Fruit fly (Drosophila melanogaster): ENCODE measurements around the gene CG16711.
A peak's percentile ranks its signal among the peaks of the same experiment; 100 is the strongest.

The CG16711 gene

DNA sequence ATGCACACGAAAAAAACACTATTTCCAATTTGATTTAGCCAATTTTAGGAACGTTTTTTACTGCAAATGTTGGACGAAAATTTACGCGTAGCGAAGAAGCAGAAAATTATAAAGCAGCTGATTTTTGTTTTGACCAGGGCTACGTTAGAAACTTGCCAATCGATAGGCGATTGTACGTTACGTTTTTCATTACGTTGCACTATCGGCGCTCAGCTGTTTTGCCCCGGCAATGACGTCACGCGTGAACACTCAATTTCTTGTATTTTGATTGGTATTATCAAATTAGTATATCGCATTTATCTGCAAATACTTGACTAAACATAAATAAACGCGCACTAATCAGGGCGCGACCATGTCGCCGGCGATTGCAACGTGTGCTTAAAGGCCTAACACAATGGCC is 25.1 kb upstream of the CG16711 start, which contains the start of the genes fry and CG16717 (continued):
- TF ChIP-seq HLH4C (GFP tag; IDR thresholded peaks at IDR 0.05; ENCODE audit: partially characterized antibody) = peak; percentile 56
- no peak for TF ChIP-seq NC2α (GFP tag; optimal IDR thresholded peaks at IDR 0.05)
- no peak for TF ChIP-seq CG4328 (GFP tag; optimal IDR thresholded peaks at IDR 0.05)
- peak; percentile 69 for TF ChIP-seq Doc3 (GFP tag; IDR thresholded peaks at IDR 0.05; ENCODE audit: partially characterized antibody)
- TF ChIP-seq emc (GFP tag; optimal IDR thresholded peaks at IDR 0.05) = no peak
- no peak for TF ChIP-seq CG11696 (GFP tag; IDR thresholded peaks at IDR 0.05)
- TF ChIP-seq onecut (GFP tag; IDR thresholded peaks at IDR 0.05) = no peak
- peak; percentile 61; the same call in 1 of the 2 replicates for TF ChIP-seq bbx (GFP tag; IDR thresholded peaks at IDR 0.05; ENCODE audit: partially characterized antibody)
- TF ChIP-seq twi (tag; optimal IDR thresholded peaks at IDR 0.05) = no peak
- no peak for TF ChIP-seq CG42726 (GFP tag; IDR thresholded peaks at IDR 0.05; ENCODE audit: partially characterized antibody)
- TF ChIP-seq CG3995 (GFP tag; optimal IDR thresholded peaks at IDR 0.05) = no peak
- no peak for TF ChIP-seq run (tag; optimal IDR thresholded peaks at IDR 0.05)
- TF ChIP-seq Jarid2 (GFP tag; optimal IDR thresholded peaks at IDR 0.05) = no peak
- TF ChIP-seq eve (GFP tag; optimal IDR thresholded peaks at IDR 0.05) = no peak
- TF ChIP-seq CG10543 (GFP tag; optimal IDR thresholded peaks at IDR 0.05) = no peak
- no peak for TF ChIP-seq CG6683 (GFP tag; optimal IDR thresholded peaks at IDR 0.05)
- TF ChIP-seq ewg (GFP tag; optimal IDR thresholded peaks at IDR 0.05) = no peak
- no peak for TF ChIP-seq CG10321 (GFP tag; IDR thresholded peaks at IDR 0.05)
- no peak for TF ChIP-seq CG12219 (GFP tag; optimal IDR thresholded peaks at IDR 0.05)
- TF ChIP-seq Rx (GFP tag; IDR thresholded peaks at IDR 0.05) = no peak
- no peak for TF ChIP-seq bigmax (GFP tag; optimal IDR thresholded peaks at IDR 0.05)
- TF ChIP-seq CG7786 (GFP tag; optimal IDR thresholded peaks at IDR 0.05) = no peak
- no peak for TF ChIP-seq sens-2 (GFP tag; IDR thresholded peaks at IDR 0.05)
- TF ChIP-seq dmrt11E (tag; optimal IDR thresholded peaks at IDR 0.05) = no peak
- TF ChIP-seq CG12104 (GFP tag; optimal IDR thresholded peaks at IDR 0.05) = no peak
- TF ChIP-seq Antp (GFP tag; optimal IDR thresholded peaks at IDR 0.05) = no peak
- no peak for TF ChIP-seq CG10654 (GFP tag; optimal IDR thresholded peaks at IDR 0.05)
- no peak for TF ChIP-seq Pdp1 (GFP tag; optimal IDR thresholded peaks at IDR 0.05)
- TF ChIP-seq CG9797 (GFP tag; optimal IDR thresholded peaks at IDR 0.05) = no peak
- no peak for TF ChIP-seq Drgx (GFP tag; IDR thresholded peaks at IDR 0.05)
- no peak for TF ChIP-seq CG10431 (GFP tag; optimal IDR thresholded peaks at IDR 0.05)
- TF ChIP-seq CG14667 (GFP tag; IDR thresholded peaks at IDR 0.05) = no peak
- TF ChIP-seq phol (tag; optimal IDR thresholded peaks at IDR 0.05) = peak; percentile 21
- TF ChIP-seq CG18262 (tag; optimal IDR thresholded peaks at IDR 0.05) = no peak
- TF ChIP-seq tin (GFP tag; optimal IDR thresholded peaks at IDR 0.05) = no peak
- TF ChIP-seq H15 (GFP tag; IDR thresholded peaks at IDR 0.05) = no peak
- TF ChIP-seq CG14710 (tag; optimal IDR thresholded peaks at IDR 0.05) = peak; percentile 1
- TF ChIP-seq Bgb (GFP tag; IDR thresholded peaks at IDR 0.05; ENCODE audit: partially characterized antibody) = peak; percentile 68; the same call in 1 of the 2 replicates
- peak; percentile 9 for TF ChIP-seq CG10267 (tag; optimal IDR thresholded peaks at IDR 0.05)
- TF ChIP-seq CG4854 (GFP tag; optimal IDR thresholded peaks at IDR 0.05) = no peak
- TF ChIP-seq toy (GFP tag; IDR thresholded peaks at IDR 0.05) = no peak
- TF ChIP-seq CG6791 (GFP tag; IDR thresholded peaks at IDR 0.05; ENCODE audit: partially characterized antibody) = peak; percentile 67
- no peak for TF ChIP-seq CG43689 (GFP tag; IDR thresholded peaks at IDR 0.05)
- peak; percentile 5 for TF ChIP-seq lbe (GFP tag; optimal IDR thresholded peaks at IDR 0.05)
- no peak for TF ChIP-seq Hr51 (GFP tag; optimal IDR thresholded peaks at IDR 0.05)
- no peak for TF ChIP-seq pho (GFP tag; optimal IDR thresholded peaks at IDR 0.05)
- no peak for TF ChIP-seq chm (GFP tag; IDR thresholded peaks at IDR 0.05)
- TF ChIP-seq CG17359 (tag; optimal IDR thresholded peaks at IDR 0.05) = no peak
- no peak for TF ChIP-seq CG31388 (GFP tag; optimal IDR thresholded peaks at IDR 0.05)
- TF ChIP-seq CG2678 (tag; optimal IDR thresholded peaks at IDR 0.05) = no peak
- no peak for TF ChIP-seq CG17612 (GFP tag; IDR thresholded peaks at IDR 0.05)

Measured in whole organism, embryonic.